Worm (Caenorhabditis elegans) whole organism, L3 larva: ENCODE data around the gene F13E9.12.

Source experiments
- ceh-82 ChIP-seq: fragments of 150-350 bp; optimal IDR thresholded peaks from 2 replicates; lab custom pipeline; 2014; ENCODE audit warnings: missing biosample characterization, missing genetic modification characterization
- daf-12 ChIP-seq: fragments of 150-350 bp; optimal IDR thresholded peaks from 2 replicates; lab custom pipeline; 2014; ENCODE audit warnings: missing biosample characterization, missing genetic modification reagents, missing genetic modification characterization
- jun-1 ChIP-seq: fragments of 150-350 bp; optimal IDR thresholded peaks from 2 replicates; lab custom pipeline; 2014; ENCODE audit warnings: missing biosample characterization, missing genetic modification reagents, missing genetic modification characterization
- nhr-12 ChIP-seq: fragments of 150-350 bp; optimal IDR thresholded peaks from 2 replicates; lab custom pipeline; 2014; ENCODE audit warnings: missing biosample characterization, missing genetic modification characterization

DNA sequence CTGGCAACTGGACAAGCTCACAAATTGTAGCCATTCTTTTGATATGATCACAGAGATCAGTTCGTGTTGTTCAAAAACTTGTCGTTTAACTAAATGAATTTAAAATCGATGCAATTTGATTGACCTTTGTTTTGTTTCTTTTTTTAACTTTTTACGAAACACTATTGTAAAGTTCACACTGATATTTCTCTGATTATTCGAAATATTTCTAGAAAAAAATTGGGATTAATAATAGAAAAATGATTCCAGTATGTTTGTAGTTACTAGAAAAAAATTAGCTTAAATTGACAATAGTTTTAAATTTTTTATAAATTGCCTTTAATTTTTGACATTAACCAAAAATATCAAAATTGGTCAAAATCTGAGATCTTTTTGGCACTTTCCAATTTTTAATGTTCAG is 34.8 kb upstream of the F13E9.12 start, which contains the start of gene ZK596.2:
- TF ChIP-seq ceh-82 (tag; lab: Kevin White, UChicago) (no peak), jun-1 (tag; lab: Kevin White, UChicago) (no peak), nhr-12 (tag; lab: Kevin White, UChicago) (no peak), daf-12 (tag; lab: Kevin White, UChicago) (no peak)
